Fruit fly (Drosophila melanogaster): ENCODE measurements around the gene CG8607.

The CG8607 gene

dm6 chr3L:7356386-7357117 lies 36.7 kb downstream of the CG8607 start, which contains the start of gene CTCF (continued):
- no peak for TF ChIP-seq sima (GFP tag; optimal IDR thresholded peaks at IDR 0.05)
- peak; percentile 49; the same call in 1 of the 2 replicates for TF ChIP-seq ssp (GFP tag; IDR thresholded peaks at IDR 0.05)
- no peak; the same call in 1 of the 2 replicates for TF ChIP-seq wor (GFP tag; IDR thresholded peaks at IDR 0.05)
- TF ChIP-seq CG32772 (GFP tag; IDR thresholded peaks at IDR 0.05): peak; percentile 64
- TF ChIP-seq CG5245 (GFP tag; optimal IDR thresholded peaks at IDR 0.05): peak; percentile 44
- TF ChIP-seq pros (GFP tag; optimal IDR thresholded peaks at IDR 0.05): peak; percentile 12
- TF ChIP-seq ken (GFP tag; IDR thresholded peaks at IDR 0.05): no peak
- peak; percentile 2 for TF ChIP-seq CG8089 (GFP tag; optimal IDR thresholded peaks at IDR 0.05)
- TF ChIP-seq D19A (tag; optimal IDR thresholded peaks at IDR 0.05): peak; percentile 41
- TF ChIP-seq CG11398 (GFP tag; optimal IDR thresholded peaks at IDR 0.05): peak; percentile 3
- TF ChIP-seq CG17186 (GFP tag; optimal IDR thresholded peaks at IDR 0.05): peak; percentile 61
- no peak for TF ChIP-seq Dfd (GFP tag; optimal IDR thresholded peaks at IDR 0.05)
- peak; percentile 52; the same call in 1 of the 2 replicates for TF ChIP-seq lmd (GFP tag; IDR thresholded peaks at IDR 0.05)
- no peak for TF ChIP-seq disco-r (GFP tag; optimal IDR thresholded peaks at IDR 0.05)
- peak; percentile 20 for TF ChIP-seq her (GFP tag; optimal IDR thresholded peaks at IDR 0.05)
- TF ChIP-seq run (tag; optimal IDR thresholded peaks at IDR 0.05): no peak
- peak; percentile 62 for TF ChIP-seq pzg (GFP tag; optimal IDR thresholded peaks at IDR 0.05)
- peak; percentile 53 for TF ChIP-seq CG7839 (tag; optimal IDR thresholded peaks at IDR 0.05)
- TF ChIP-seq bab2 (GFP tag; optimal IDR thresholded peaks at IDR 0.05): peak; percentile 13
- TF ChIP-seq sens-2 (GFP tag; IDR thresholded peaks at IDR 0.05): no peak
- peak; percentile 20 for TF ChIP-seq Atf3 (GFP tag; optimal IDR thresholded peaks at IDR 0.05)
- no peak for TF ChIP-seq CG10462 (GFP tag; optimal IDR thresholded peaks at IDR 0.05)
- TF ChIP-seq CG1832 (GFP tag; optimal IDR thresholded peaks at IDR 0.05): no peak
- peak; percentile 69 for TF ChIP-seq CG1603 (tag; optimal IDR thresholded peaks at IDR 0.05)
- no peak; the same call in none of the 2 replicates for TF ChIP-seq E2f2 (GFP tag; IDR thresholded peaks at IDR 0.05)
- no peak for TF ChIP-seq CG8388 (GFP tag; optimal IDR thresholded peaks at IDR 0.05)
- TF ChIP-seq Lpt (GFP tag; optimal IDR thresholded peaks at IDR 0.05): no peak
- TF ChIP-seq B-H1 (GFP tag; IDR thresholded peaks at IDR 0.05): no peak
- TF ChIP-seq CG2120 (GFP tag; optimal IDR thresholded peaks at IDR 0.05): peak; percentile 52
- TF ChIP-seq CG30020 (tag; optimal IDR thresholded peaks at IDR 0.05): peak; percentile 22
- peak; percentile 70 for TF ChIP-seq Ets97D (GFP tag; optimal IDR thresholded peaks at IDR 0.05)
- no peak for TF ChIP-seq prd (optimal IDR thresholded peaks at IDR 0.05)
- TF ChIP-seq prd (GFP tag; IDR thresholded peaks at IDR 0.05): peak; percentile 80
- TF ChIP-seq Lhr (GFP tag; optimal IDR thresholded peaks at IDR 0.05): peak; percentile 46
- TF ChIP-seq inv (GFP tag; IDR thresholded peaks at IDR 0.05; ENCODE audit: partially characterized antibody): peak; percentile 55; the same call in 1 of the 2 replicates
- TF ChIP-seq Antp (GFP tag; optimal IDR thresholded peaks at IDR 0.05): peak; percentile 55
- peak; percentile 21 for TF ChIP-seq da (GFP tag; optimal IDR thresholded peaks at IDR 0.05)
- peak; percentile 63 for TF ChIP-seq CG34422 (GFP tag; IDR thresholded peaks at IDR 0.05)
- TF ChIP-seq CG15514 (GFP tag; optimal IDR thresholded peaks at IDR 0.05): peak; percentile 95
- peak; percentile 16 for TF ChIP-seq dmrt99B (tag; optimal IDR thresholded peaks at IDR 0.05)
- peak; percentile 56 for TF ChIP-seq mirr (GFP tag; optimal IDR thresholded peaks at IDR 0.05)
- TF ChIP-seq row (GFP tag; IDR thresholded peaks at IDR 0.05): peak; percentile 56; the same call in 2 of the 3 replicates
- no peak for TF ChIP-seq Hmr (GFP tag; optimal IDR thresholded peaks at IDR 0.05)
- TF ChIP-seq Hr3 (GFP tag; optimal IDR thresholded peaks at IDR 0.05): peak; percentile 13
- no peak for TF ChIP-seq CrebB (tag; optimal IDR thresholded peaks at IDR 0.05)
- peak; percentile 65; the same call in 2 of the 3 replicates for TF ChIP-seq vnd (GFP tag; IDR thresholded peaks at IDR 0.05; ENCODE audit: partially characterized antibody)
- TF ChIP-seq CG13123 (GFP tag; optimal IDR thresholded peaks at IDR 0.05): no peak
- no peak for TF ChIP-seq CG11695 (GFP tag; IDR thresholded peaks at IDR 0.05)
- TF ChIP-seq Sin3A (optimal IDR thresholded peaks at IDR 0.05): peak; percentile 44
- TF ChIP-seq tio (GFP tag; optimal IDR thresholded peaks at IDR 0.05): no peak
- no peak for TF ChIP-seq CG12299 (tag; optimal IDR thresholded peaks at IDR 0.05)
